Fruit fly (Drosophila melanogaster): ENCODE measurements around the gene CG33543.

- no peak for TF ChIP-seq Hr39 (GFP tag; optimal IDR thresholded peaks at IDR 0.05)
- no peak for TF ChIP-seq dsx (GFP tag; optimal IDR thresholded peaks at IDR 0.05; ENCODE audit: poor library complexity, severe bottlenecking)
- no peak for TF ChIP-seq salr (GFP tag; optimal IDR thresholded peaks at IDR 0.05)
- no peak for TF ChIP-seq Sox14 (GFP tag; optimal IDR thresholded peaks at IDR 0.05)
- TF ChIP-seq cyc (GFP tag; optimal IDR thresholded peaks at IDR 0.05): no peak
- TF ChIP-seq CG6808 (GFP tag; optimal IDR thresholded peaks at IDR 0.05): no peak
- no peak for TF ChIP-seq CG31627 (GFP tag; optimal IDR thresholded peaks at IDR 0.05)
- TF ChIP-seq CG11762 (GFP tag; optimal IDR thresholded peaks at IDR 0.05; ENCODE audit: insufficient read depth): no peak
- no peak for TF ChIP-seq Ets96B (tag; optimal IDR thresholded peaks at IDR 0.05)
These were observed 14.1 kb downstream of the CG33543 start, which contains the start of gene Obp22a for dm6 chr2L:1992060-1992459.
